Worm (Caenorhabditis elegans) whole organism, young adult: ENCODE data around the gene msh-5.

Source experiments
- aptf-2 ChIP-seq: fragments of 200-800 bp; sonication (Bioruptor generic); conservative IDR thresholded peaks from 2 replicates; pipeline ENCODE4 v1.3.6; 2022; ENCODE audit warnings: missing genetic modification reagents, missing genetic modification characterization, missing compliant biosample characterization
- athp-1 ChIP-seq: sonication (generic microtip); optimal IDR thresholded peaks from 2 replicates; lab custom pipeline; 2017; ENCODE audit warnings: mild to moderate bottlenecking, missing genetic modification characterization, missing compliant biosample characterization
- mcd-1 ChIP-seq: fragments of 200-800 bp; sonication (Bioruptor generic); IDR thresholded peaks from 2 replicates; pipeline ENCODE4 v1.3.6; 2022; ENCODE audit warnings: missing genetic modification reagents, missing genetic modification characterization, missing compliant biosample characterization
- mxl-1 ChIP-seq: sonication (generic microtip); optimal IDR thresholded peaks from 2 replicates; lab custom pipeline; 2016; ENCODE audit warnings: missing genetic modification characterization, missing compliant biosample characterization
- rcor-1 ChIP-seq: fragments of 200-800 bp; sonication (Bioruptor generic); IDR thresholded peaks from 2 replicates; pipeline ENCODE4 v1.3.6; 2022; ENCODE audit warnings: missing genetic modification reagents, missing genetic modification characterization, missing compliant biosample characterization

DNA sequence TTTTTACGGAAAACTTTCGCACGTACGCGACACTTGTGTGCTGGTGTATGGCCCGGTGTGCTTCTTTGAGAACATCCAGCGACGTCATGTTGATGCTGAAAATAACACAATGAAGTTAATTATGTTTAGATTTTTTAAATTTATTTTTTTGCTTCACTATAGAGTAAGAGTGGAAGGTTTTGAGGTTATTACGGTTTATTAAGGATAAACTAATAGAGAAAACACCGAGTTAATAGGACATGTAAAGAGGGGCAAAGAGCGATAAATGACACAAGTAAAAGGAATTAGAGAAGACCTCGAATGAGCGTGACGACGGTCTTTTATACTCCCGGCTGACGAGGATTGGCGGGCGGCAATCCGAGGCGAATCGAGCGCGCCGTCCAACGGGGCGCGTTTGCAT lies 33.9 kb downstream of the msh-5 start, which contains the start of gene F58D2.4:
- TF ChIP-seq mxl-1 (no peak), rcor-1 (no peak), mcd-1 (GFP tag; lab: Robert Waterston, UW) (no peak), athp-1 (tag; lab: Kevin White, UChicago) (no peak), aptf-2 (GFP tag; lab: Robert Waterston, UW) (no peak)
